Worm (Caenorhabditis elegans): Measurements from ENCODE around the gene D2063.1.

DNA sequence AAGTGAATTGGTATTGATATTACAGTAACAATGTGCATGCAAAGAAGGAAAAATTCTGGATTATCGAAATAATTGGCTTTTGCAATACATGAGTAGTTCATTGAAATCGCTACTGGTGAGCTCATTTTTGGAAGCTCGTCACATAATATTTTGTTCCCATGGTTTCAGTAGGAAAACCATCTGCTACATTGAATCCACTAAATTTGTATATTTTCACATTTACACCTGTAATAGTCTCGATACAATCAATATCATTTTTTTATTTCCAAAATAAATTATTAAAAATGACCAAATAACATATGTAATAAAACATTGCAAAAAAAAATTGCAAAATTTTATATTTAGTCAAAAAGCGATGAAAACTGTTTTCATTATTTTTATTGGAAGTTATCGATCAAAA lies 11.9 kb upstream of the D2063.1 start, which contains the start of gene srh-192:
- TF ChIP-seq pes-1 (GFP tag; IDR thresholded peaks at IDR 0.05) (no peak), ama-1 (optimal IDR thresholded peaks at IDR 0.05) (no peak), flt-1 (GFP tag; IDR thresholded peaks at IDR 0.05) (no peak), F13C5.2 (tag; optimal IDR thresholded peaks at IDR 0.05) (no peak), ets-7 (tag; optimal IDR thresholded peaks at IDR 0.05) (no peak), aly-1 (tag; optimal IDR thresholded peaks at IDR 0.05) (no peak)
